Fruit fly (Drosophila melanogaster): ENCODE measurements around the gene CG14926.

CG14926 gene

DNA sequence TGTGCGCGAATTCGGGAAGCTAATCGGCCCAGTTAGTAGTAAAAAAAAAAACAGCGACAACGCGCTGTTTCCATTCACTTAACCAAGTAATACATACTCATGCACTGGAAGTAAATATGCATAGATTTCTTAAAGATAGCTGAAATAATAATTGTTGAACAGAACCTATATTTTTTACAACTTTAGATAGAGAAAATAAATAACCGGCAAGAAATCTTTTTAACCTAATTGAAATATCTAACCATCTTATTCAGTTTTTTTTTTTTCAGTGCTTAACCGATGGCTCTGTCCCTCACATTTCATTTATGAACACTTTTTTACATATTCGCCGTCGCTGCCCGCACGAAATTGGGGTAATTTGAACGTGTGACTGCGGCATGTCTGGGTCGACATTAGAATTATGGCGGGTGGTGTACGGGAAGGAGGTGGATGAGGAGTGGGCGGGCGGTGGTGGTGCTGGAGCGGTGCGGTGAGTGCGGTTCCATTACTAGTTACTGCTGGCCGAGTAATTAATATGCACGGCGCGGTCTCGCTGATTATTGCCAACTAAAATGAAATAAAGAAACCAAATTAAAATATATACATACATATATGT, 11.4 kb downstream of the CG14926 start (continued):
- TF ChIP-seq stwl (tag; optimal IDR thresholded peaks at IDR 0.05) (no peak), dysf (GFP tag; IDR thresholded peaks at IDR 0.05) (peak; percentile 68), Gsc (GFP tag; IDR thresholded peaks at IDR 0.05) (no peak), CG9437 (GFP tag; optimal IDR thresholded peaks at IDR 0.05) (peak; percentile 37), MESR4 (GFP tag; optimal IDR thresholded peaks at IDR 0.05) (no peak), chm (GFP tag; IDR thresholded peaks at IDR 0.05) (0 out of 2 replicates have a peak, but pooled peaks have one; percentile 41), slbo (GFP tag; IDR thresholded peaks at IDR 0.05) (peak; percentile 27; the same call in 1 of the 2 replicates), CG4404 (GFP tag; IDR thresholded peaks at IDR 0.05) (no peak), Tbp (GFP tag; optimal IDR thresholded peaks at IDR 0.05) (no peak), CG3995 (GFP tag; optimal IDR thresholded peaks at IDR 0.05) (no peak), CG12104 (GFP tag; optimal IDR thresholded peaks at IDR 0.05) (no peak), CG11723 (GFP tag; optimal IDR thresholded peaks at IDR 0.05) (no peak), CG12391 (tag; optimal IDR thresholded peaks at IDR 0.05) (peak; percentile 67), CG6175 (GFP tag; IDR thresholded peaks at IDR 0.05) (no peak), Xrp1 (GFP tag; IDR thresholded peaks at IDR 0.05) (peak; percentile 74), CG8478 (optimal IDR thresholded peaks at IDR 0.05) (no peak), CG12299 (tag; optimal IDR thresholded peaks at IDR 0.05) (no peak), CG31441 (GFP tag; IDR thresholded peaks at IDR 0.05) (peak; percentile 70), pb (GFP tag; optimal IDR thresholded peaks at IDR 0.05) (no peak), sc (optimal IDR thresholded peaks at IDR 0.05) (no peak), sc (GFP tag; optimal IDR thresholded peaks at IDR 0.05) (no peak), peb (GFP tag; IDR thresholded peaks at IDR 0.05) (no peak), CG7357 (GFP tag; IDR thresholded peaks at IDR 0.05) (no peak), Xbp1 (GFP tag; optimal IDR thresholded peaks at IDR 0.05) (peak; percentile 60), Pdp1 (GFP tag; optimal IDR thresholded peaks at IDR 0.05) (peak in 1 of 2 experiments; percentile 3), CG17568 (GFP tag; optimal IDR thresholded peaks at IDR 0.05) (no peak), kay (GFP tag; optimal IDR thresholded peaks at IDR 0.05) (no peak), B-H2 (GFP tag; optimal IDR thresholded peaks at IDR 0.05) (no peak), dm (GFP tag; optimal IDR thresholded peaks at IDR 0.05) (peak; percentile 17), bab2 (GFP tag; optimal IDR thresholded peaks at IDR 0.05) (peak; percentile 67), Hr3 (GFP tag; optimal IDR thresholded peaks at IDR 0.05) (peak; percentile 61), PHDP (tag; optimal IDR thresholded peaks at IDR 0.05) (peak; percentile 62), ap (GFP tag; IDR thresholded peaks at IDR 0.05) (peak; percentile 38; the same call in 1 of the 2 replicates), slou (GFP tag; optimal IDR thresholded peaks at IDR 0.05) (no peak), Dad (GFP tag; optimal IDR thresholded peaks at IDR 0.05) (no peak), org-1 (GFP tag; optimal IDR thresholded peaks at IDR 0.05) (no peak), H15 (GFP tag; IDR thresholded peaks at IDR 0.05) (0 out of 3 replicates have a peak, but pooled peaks have one; percentile 7), sisA (GFP tag; IDR thresholded peaks at IDR 0.05) (peak; percentile 57; the same call in 1 of the 2 replicates), CG4820 (GFP tag; optimal IDR thresholded peaks at IDR 0.05) (peak; percentile 60), CG6689 (GFP tag; IDR thresholded peaks at IDR 0.05) (peak; percentile 50), CG1832 (GFP tag; optimal IDR thresholded peaks at IDR 0.05) (no peak), CG2129 (GFP tag; IDR thresholded peaks at IDR 0.05; ENCODE audit: partially characterized antibody) (no peak), Aef1 (GFP tag; IDR thresholded peaks at IDR 0.05) (peak; percentile 41; the same call in 2 of the 3 replicates), HLHmδ (GFP tag; optimal IDR thresholded peaks at IDR 0.05) (no peak), dimm (GFP tag; IDR thresholded peaks at IDR 0.05) (no peak), hkb (optimal IDR thresholded peaks at IDR 0.05) (no peak), hkb (GFP tag; IDR thresholded peaks at IDR 0.05) (peak; percentile 61), Bteb2 (GFP tag; optimal IDR thresholded peaks at IDR 0.05) (peak; percentile 2), E2f1 (GFP tag; IDR thresholded peaks at IDR 0.05) (peak; percentile 39), Sox102F (GFP tag; optimal IDR thresholded peaks at IDR 0.05) (peak; percentile 73), CG2875 (GFP tag; optimal IDR thresholded peaks at IDR 0.05) (peak; percentile 46), CkIIα-i1 (GFP tag; IDR thresholded peaks at IDR 0.05) (no peak)
